Worm (Caenorhabditis elegans): ENCODE measurements around the gene col-97.

col-97 gene

ce11 chrIII:13011927-13012326 is 18.4 kb upstream of the col-97 start:
- no peak for TF ChIP-seq lin-39 (tag; optimal IDR thresholded peaks at IDR 0.05)
- no peak for TF ChIP-seq lin-15B (tag; optimal IDR thresholded peaks at IDR 0.05)
- no peak for TF ChIP-seq ztf-4 (tag; optimal IDR thresholded peaks at IDR 0.05)
- no peak for TF ChIP-seq jun-1 (tag; optimal IDR thresholded peaks at IDR 0.05)
- no peak for TF ChIP-seq ceh-82 (tag; optimal IDR thresholded peaks at IDR 0.05)
- no peak for TF ChIP-seq tlp-1 (tag; optimal IDR thresholded peaks at IDR 0.05)
- no peak for TF ChIP-seq zip-4 (GFP tag; optimal IDR thresholded peaks at IDR 0.05)
- no peak for TF ChIP-seq Y116A8C.19 (tag; optimal IDR thresholded peaks at IDR 0.05; ENCODE audit: borderline replicate concordance)
- TF ChIP-seq elt-2 (tag; optimal IDR thresholded peaks at IDR 0.05): no peak
- TF ChIP-seq mep-1 (tag; optimal IDR thresholded peaks at IDR 0.05): peak; percentile 8
- TF ChIP-seq nhr-11 (tag; optimal IDR thresholded peaks at IDR 0.05): no peak
- peak; percentile 76 for TF ChIP-seq nhr-85 (tag)
- TF ChIP-seq efl-1 (optimal IDR thresholded peaks at IDR 0.05): no peak
- peak in 1 of 2 experiments; percentile 92 for TF ChIP-seq efl-1 (GFP tag; optimal IDR thresholded peaks at IDR 0.05 in 1 of 2)
- TF ChIP-seq lsy-2 (tag; optimal IDR thresholded peaks at IDR 0.05): peak in 1 of 2 experiments; percentile 49
- no peak for TF ChIP-seq ceh-8 (GFP tag; optimal IDR thresholded peaks at IDR 0.05)
- TF ChIP-seq unc-62 (GFP tag; optimal IDR thresholded peaks at IDR 0.05): no peak
- no peak for TF ChIP-seq unc-30 (tag; optimal IDR thresholded peaks at IDR 0.05)
- TF ChIP-seq lin-14 (GFP tag; optimal IDR thresholded peaks at IDR 0.05): peak; percentile 84
- no peak for TF ChIP-seq fos-1 (tag; optimal IDR thresholded peaks at IDR 0.05)
- no peak for TF ChIP-seq xbp-1 (tag; optimal IDR thresholded peaks at IDR 0.05)
- no peak for TF ChIP-seq fkh-4 (tag; optimal IDR thresholded peaks at IDR 0.05; ENCODE audit: borderline replicate concordance)
- no peak for TF ChIP-seq hlh-4 (tag; optimal IDR thresholded peaks at IDR 0.05)
- TF ChIP-seq unc-98 (GFP tag; IDR thresholded peaks at IDR 0.05): no peak
- TF ChIP-seq nhr-19 (GFP tag; conservative IDR thresholded peaks at IDR 0.05): no peak
- no peak for TF ChIP-seq dpl-1 (GFP tag; optimal IDR thresholded peaks at IDR 0.05)
- no peak for TF ChIP-seq sup-37 (GFP tag; optimal IDR thresholded peaks at IDR 0.05)
- TF ChIP-seq ces-1 (GFP tag; optimal IDR thresholded peaks at IDR 0.05): no peak
- no peak for TF ChIP-seq rnt-1 (tag; optimal IDR thresholded peaks at IDR 0.05)
- TF ChIP-seq nhr-76 (tag; optimal IDR thresholded peaks at IDR 0.05): no peak
- TF ChIP-seq ets-5 (GFP tag; IDR thresholded peaks at IDR 0.05): no peak
- peak; percentile 75 for TF ChIP-seq nhr-20 (tag; optimal IDR thresholded peaks at IDR 0.05)
- TF ChIP-seq C04F5.9 (tag; optimal IDR thresholded peaks at IDR 0.05): no peak
- TF ChIP-seq aly-2 (tag; optimal IDR thresholded peaks at IDR 0.05): no peak
- TF ChIP-seq nhr-84 (tag; optimal IDR thresholded peaks at IDR 0.05): no peak
- peak; percentile 15 for TF ChIP-seq nhr-90 (tag; optimal IDR thresholded peaks at IDR 0.05; ENCODE audit: poor library complexity)
- no peak for TF ChIP-seq pqm-1 (tag; optimal IDR thresholded peaks at IDR 0.05)
- TF ChIP-seq unc-130 (tag; optimal IDR thresholded peaks at IDR 0.05): peak; percentile 35
- TF ChIP-seq hpl-2 (GFP tag; optimal IDR thresholded peaks at IDR 0.05): no peak
- TF ChIP-seq aha-1 (tag; optimal IDR thresholded peaks at IDR 0.05): no peak
- peak; percentile 85 for TF ChIP-seq blmp-1 (tag; optimal IDR thresholded peaks at IDR 0.05)
- no peak for TF ChIP-seq efl-3 (GFP tag; optimal IDR thresholded peaks at IDR 0.05)
- no peak for TF ChIP-seq irx-1 (tag; optimal IDR thresholded peaks at IDR 0.05)
- TF ChIP-seq mdl-1 (tag; optimal IDR thresholded peaks at IDR 0.05): no peak
- no peak for TF ChIP-seq C16A3.4 (tag; optimal IDR thresholded peaks at IDR 0.05)
- no peak for TF ChIP-seq mef-2 (tag; optimal IDR thresholded peaks at IDR 0.05)
- TF ChIP-seq hlh-17 (GFP tag; optimal IDR thresholded peaks at IDR 0.05; ENCODE audit: borderline replicate concordance): no peak
- peak in 1 of 6 experiments; percentile 65 for TF ChIP-seq elt-3 (tag; optimal IDR thresholded peaks at IDR 0.05)
- TF ChIP-seq lir-3 (tag; optimal IDR thresholded peaks at IDR 0.05; ENCODE audit: poor library complexity): no peak
- TF ChIP-seq isw-1 (GFP tag; IDR thresholded peaks at IDR 0.05): no peak
- no peak for TF ChIP-seq grh-1 (GFP tag; IDR thresholded peaks at IDR 0.05)
- no peak for TF ChIP-seq pax-3 (tag; optimal IDR thresholded peaks at IDR 0.05)
- TF ChIP-seq ama-1 (optimal IDR thresholded peaks at IDR 0.05): no peak
- no peak for TF ChIP-seq nhr-71 (tag; optimal IDR thresholded peaks at IDR 0.05)
- TF ChIP-seq ceh-90 (tag; optimal IDR thresholded peaks at IDR 0.05): no peak

Measured in whole organism, L1 larva.